Fruit fly (Drosophila melanogaster): Measurements from ENCODE around the gene CG13295.

The CG13295 gene

DNA sequence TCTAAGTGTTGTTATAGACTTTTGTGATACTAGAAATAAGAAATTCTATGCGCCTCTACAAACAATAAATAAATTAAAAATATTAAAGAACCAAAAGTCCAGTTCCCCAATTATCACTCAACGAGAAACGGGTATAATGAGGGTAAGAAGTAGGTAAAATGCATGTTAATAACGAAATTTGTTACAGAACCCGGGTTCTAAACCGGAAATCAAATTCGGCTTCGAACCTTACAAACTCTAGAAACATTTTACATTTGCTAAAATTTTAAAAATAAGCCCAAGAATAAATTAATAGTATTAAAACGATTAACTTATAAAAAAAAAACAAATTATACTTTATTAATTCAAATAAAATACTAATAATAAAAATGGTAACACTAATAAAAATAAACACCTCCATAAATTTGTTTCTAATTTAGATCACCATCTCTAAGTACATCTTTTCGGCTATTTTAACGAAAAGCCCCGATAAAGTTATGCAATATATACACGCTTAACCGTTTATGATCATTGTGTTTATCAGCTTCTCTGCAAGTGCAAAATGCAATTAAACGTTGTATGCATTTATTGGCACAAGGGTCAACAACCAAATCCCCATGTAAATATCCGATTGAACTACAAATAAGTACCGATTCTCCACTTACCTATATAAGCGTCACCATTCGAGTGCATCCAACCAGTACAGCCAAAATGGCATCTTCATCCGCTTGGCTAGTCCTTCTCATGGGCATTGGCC is 3.4 kb downstream of the CG13295 start, which contains the start of gene CG6602 (continued):
- TF ChIP-seq sna (GFP tag; IDR thresholded peaks at IDR 0.05; ENCODE audit: partially characterized antibody) (no peak), Opbp (GFP tag; IDR thresholded peaks at IDR 0.05; ENCODE audit: partially characterized antibody) (no peak), CG2129 (GFP tag; IDR thresholded peaks at IDR 0.05; ENCODE audit: partially characterized antibody) (no peak), Lhr (GFP tag; optimal IDR thresholded peaks at IDR 0.05) (peak; percentile 41), lmd (GFP tag; IDR thresholded peaks at IDR 0.05) (no peak; the same call in 1 of the 2 replicates), CG2875 (GFP tag; optimal IDR thresholded peaks at IDR 0.05) (peak; percentile 52), phol (tag; optimal IDR thresholded peaks at IDR 0.05) (peak; percentile 82), CG6791 (GFP tag; IDR thresholded peaks at IDR 0.05; ENCODE audit: partially characterized antibody) (no peak), kni (GFP tag; optimal IDR thresholded peaks at IDR 0.05) (peak; percentile 43), NC2β (GFP tag; optimal IDR thresholded peaks at IDR 0.05) (peak; percentile 53), onecut (GFP tag; IDR thresholded peaks at IDR 0.05) (peak; percentile 66), CG16863 (GFP tag; optimal IDR thresholded peaks at IDR 0.05) (no peak), CG8290 (GFP tag; optimal IDR thresholded peaks at IDR 0.05) (peak; percentile 25), CG8290 (tag; optimal IDR thresholded peaks at IDR 0.05) (peak in 1 of 2 experiments; percentile 67), chn (GFP tag; optimal IDR thresholded peaks at IDR 0.05) (peak; percentile 33), gem (tag; optimal IDR thresholded peaks at IDR 0.05) (peak; percentile 49), CG2199 (GFP tag; IDR thresholded peaks at IDR 0.05) (peak; percentile 57; the same call in 2 of the 3 replicates), az2 (GFP tag; optimal IDR thresholded peaks at IDR 0.05) (peak; percentile 45), crc (GFP tag; optimal IDR thresholded peaks at IDR 0.05) (peak; percentile 25), inv (GFP tag; IDR thresholded peaks at IDR 0.05; ENCODE audit: partially characterized antibody) (no peak), cad (GFP tag; optimal IDR thresholded peaks at IDR 0.05) (no peak), CG10431 (GFP tag; optimal IDR thresholded peaks at IDR 0.05) (no peak), Aef1 (GFP tag; IDR thresholded peaks at IDR 0.05) (peak; percentile 69; the same call in 2 of the 3 replicates), CG6854 (GFP tag; optimal IDR thresholded peaks at IDR 0.05) (peak; percentile 35), Rfx (GFP tag; IDR thresholded peaks at IDR 0.05) (peak; percentile 89), CkIIα-i1 (GFP tag; IDR thresholded peaks at IDR 0.05) (peak; percentile 4; the same call in 1 of the 2 replicates), CG15073 (GFP tag; optimal IDR thresholded peaks at IDR 0.05) (no peak), CG12391 (tag; optimal IDR thresholded peaks at IDR 0.05) (peak; percentile 52), CG14441 (GFP tag; IDR thresholded peaks at IDR 0.05) (peak; percentile 66), crol (GFP tag; IDR thresholded peaks at IDR 0.05) (no peak), tx (GFP tag; optimal IDR thresholded peaks at IDR 0.05) (no peak), mld (GFP tag; IDR thresholded peaks at IDR 0.05; ENCODE audit: partially characterized antibody) (no peak), fd3F (GFP tag; optimal IDR thresholded peaks at IDR 0.05) (peak; percentile 55), h (optimal IDR thresholded peaks at IDR 0.05) (no peak), Lim3 (GFP tag; IDR thresholded peaks at IDR 0.05) (no peak), CG14667 (GFP tag; IDR thresholded peaks at IDR 0.05) (peak; percentile 64), Adf1 (GFP tag; IDR thresholded peaks at IDR 0.05) (no peak), ato (GFP tag; IDR thresholded peaks at IDR 0.05; ENCODE audit: partially characterized antibody) (no peak), CG12299 (tag; optimal IDR thresholded peaks at IDR 0.05) (no peak), danr (GFP tag; IDR thresholded peaks at IDR 0.05) (peak; percentile 38; the same call in 1 of the 2 replicates), tio (GFP tag; optimal IDR thresholded peaks at IDR 0.05) (peak; percentile 68), BtbVII (GFP tag; optimal IDR thresholded peaks at IDR 0.05) (peak; percentile 65), CG12659 (GFP tag; optimal IDR thresholded peaks at IDR 0.05) (peak; percentile 56), maf-S (GFP tag; optimal IDR thresholded peaks at IDR 0.05) (peak; percentile 21), CG3726 (GFP tag; IDR thresholded peaks at IDR 0.05) (peak; percentile 25; the same call in 1 of the 3 replicates), pum (GFP tag; optimal IDR thresholded peaks at IDR 0.05) (no peak), tna (GFP tag; IDR thresholded peaks at IDR 0.05; ENCODE audit: partially characterized antibody) (no peak), stc (GFP tag; IDR thresholded peaks at IDR 0.05) (peak; percentile 72; the same call in 1 of the 2 replicates), CG9437 (GFP tag; optimal IDR thresholded peaks at IDR 0.05) (peak; percentile 29), CG1647 (GFP tag; optimal IDR thresholded peaks at IDR 0.05) (peak; percentile 24)
